Fruit fly (Drosophila melanogaster) whole organism, embryonic: Measurements from ENCODE around the gene CG4101.

Experiments used
- Abd-B ChIP-seq: fragments of 200-800 bp; sonication (Bioruptor generic); optimal IDR thresholded peaks from 2 replicates; lab custom pipeline; 2018; ENCODE audit warnings: missing biosample characterization, mild to moderate bottlenecking, missing genetic modification characterization, moderate library complexity
- BtbVII ChIP-seq: fragments of 200-800 bp; sonication (Bioruptor generic); optimal IDR thresholded peaks from 3 replicates; lab custom pipeline; 2017; ENCODE audit warnings: missing biosample characterization, mild to moderate bottlenecking, missing genetic modification characterization
- CG10147 ChIP-seq: fragments of 200-800 bp; sonication (Bioruptor generic); optimal IDR thresholded peaks from 2 replicates; lab custom pipeline; 2019; ENCODE audit warnings: missing biosample characterization, mild to moderate bottlenecking, missing genetic modification characterization, moderate library complexity
- CG10209 ChIP-seq: fragments of 200-800 bp; sonication (Bioruptor generic); optimal IDR thresholded peaks from 3 replicates; lab custom pipeline; 2017; ENCODE audit warnings: missing biosample characterization, mild to moderate bottlenecking, missing genetic modification characterization, missing genetic modification reagents
- CG10543 ChIP-seq: fragments of 200-800 bp; sonication (Bioruptor generic); optimal IDR thresholded peaks from 3 replicates; lab custom pipeline; 2017; ENCODE audit warnings: missing biosample characterization, mild to moderate bottlenecking, missing genetic modification characterization, moderate library complexity
- CG10979 ChIP-seq: fragments of 200-800 bp; sonication (Bioruptor generic); optimal IDR thresholded peaks from 2 replicates; lab custom pipeline; 2018; ENCODE audit warnings: missing biosample characterization, mild to moderate bottlenecking, missing genetic modification characterization, moderate library complexity
- CG11398 ChIP-seq: fragments of 200-800 bp; sonication (Bioruptor generic); optimal IDR thresholded peaks from 2 replicates; lab custom pipeline; 2016; ENCODE audit warnings: missing biosample characterization, missing genetic modification characterization
- CG15514 ChIP-seq: fragments of 200-800 bp; sonication (Bioruptor generic); optimal IDR thresholded peaks from 3 replicates; lab custom pipeline; 2017; ENCODE audit warnings: missing biosample characterization, missing genetic modification characterization, mild to moderate bottlenecking, moderate library complexity, missing genetic modification reagents
- CG17359 ChIP-seq: fragments of 200-800 bp; sonication (Bioruptor generic); optimal IDR thresholded peaks from 3 replicates; lab custom pipeline; 2018; ENCODE audit warnings: missing biosample characterization, mild to moderate bottlenecking, missing genetic modification characterization, moderate library complexity
- CG18476 ChIP-seq: fragments of 200-800 bp; sonication (Bioruptor generic); optimal IDR thresholded peaks from 2 replicates; lab custom pipeline; 2016; ENCODE audit warnings: missing biosample characterization, mild to moderate bottlenecking, missing genetic modification characterization
- CG2678 ChIP-seq: fragments of 200-800 bp; sonication (Bioruptor generic); optimal IDR thresholded peaks from 3 replicates; lab custom pipeline; 2019; ENCODE audit warnings: missing biosample characterization, mild to moderate bottlenecking, missing genetic modification characterization, moderate library complexity
- CG2712 ChIP-seq: fragments of 200-800 bp; optimal IDR thresholded peaks from 3 replicates; lab custom pipeline; 2019; ENCODE audit warnings: missing biosample characterization, mild to moderate bottlenecking, missing genetic modification characterization, moderate library complexity
- CG3281 ChIP-seq: fragments of 200-800 bp; sonication (Bioruptor generic); optimal IDR thresholded peaks from 3 replicates; lab custom pipeline; 2017; ENCODE audit warnings: missing biosample characterization, mild to moderate bottlenecking, missing genetic modification characterization
- CG3407 ChIP-seq: fragments of 200-800 bp; sonication (Bioruptor generic); optimal IDR thresholded peaks from 2 replicates; lab custom pipeline; 2018; ENCODE audit warnings: missing biosample characterization, mild to moderate bottlenecking, missing genetic modification characterization
- CG3726 ChIP-seq: fragments of 200-800 bp; sonication (Bioruptor generic); IDR thresholded peaks from 3 replicates; pipeline ENCODE4, ENCODE4 v1.3.6; 2022; ENCODE audit warnings: missing biosample characterization, missing genetic modification characterization
- CG4707 ChIP-seq: fragments of 200-800 bp; sonication (Bioruptor generic); optimal IDR thresholded peaks from 2 replicates; lab custom pipeline; 2018; ENCODE audit warnings: missing biosample characterization, mild to moderate bottlenecking, missing genetic modification characterization, moderate library complexity
- CG6272 ChIP-seq: fragments of 200-800 bp; sonication (Bioruptor generic); IDR thresholded peaks from 2 replicates; pipeline ENCODE4 v1.3.6; 2022; ENCODE audit warnings: missing biosample characterization, missing genetic modification characterization
- CG6765 ChIP-seq: fragments of 200-800 bp; sonication (Bioruptor generic); optimal IDR thresholded peaks from 3 replicates; lab custom pipeline; 2017; ENCODE audit warnings: missing biosample characterization, mild to moderate bottlenecking, missing genetic modification characterization
- CG8089 ChIP-seq: fragments of 200-800 bp; sonication (Bioruptor generic); optimal IDR thresholded peaks from 3 replicates; lab custom pipeline; 2016; ENCODE audit warnings: missing biosample characterization, missing genetic modification characterization
- CG9727 ChIP-seq: fragments of 200-800 bp; sonication (Bioruptor generic); optimal IDR thresholded peaks from 3 replicates; lab custom pipeline; 2017; ENCODE audit warnings: missing biosample characterization, mild to moderate bottlenecking, missing genetic modification characterization
- CkIIα-i1 ChIP-seq: fragments of 200-800 bp; sonication (Bioruptor generic); IDR thresholded peaks from 2 replicates; pipeline ENCODE4 v1.3.6; 2022; ENCODE audit warnings: missing biosample characterization, missing genetic modification characterization
- CoRest ChIP-seq: fragments of 200-800 bp; sonication (Bioruptor generic); optimal IDR thresholded peaks from 3 replicates; lab custom pipeline; 2018; ENCODE audit warnings: missing biosample characterization, mild to moderate bottlenecking, missing genetic modification characterization, moderate library complexity
- D19A ChIP-seq: fragments of 200-800 bp; optimal IDR thresholded peaks from 3 replicates; lab custom pipeline; 2019; ENCODE audit warnings: missing biosample characterization, mild to moderate bottlenecking, missing genetic modification characterization, moderate library complexity
- E2f1 ChIP-seq: fragments of 200-800 bp; sonication (Bioruptor generic); IDR thresholded peaks from 2 replicates; pipeline ENCODE4 v1.3.6; 2022; ENCODE audit warnings: missing biosample characterization, missing genetic modification characterization
- Eip74EF ChIP-seq, 2 experiments: fragments of 200-800 bp in 1 of 2; fragments of >200 bp in 1 of 2; sonication (Bioruptor generic) in 1 of 2; optimal IDR thresholded peaks; 2 replicates each; lab custom pipeline; 2017 to 2019; ENCODE audit warnings: missing biosample characterization in 2 of 2, missing genetic modification characterization in 2 of 2, mild to moderate bottlenecking in 1 of 2, moderate library complexity in 1 of 2
- Ets97D ChIP-seq: fragments of 200-800 bp; sonication (Bioruptor generic); optimal IDR thresholded peaks from 3 replicates; lab custom pipeline; 2016; ENCODE audit warnings: missing biosample characterization, missing genetic modification characterization
- HHEX ChIP-seq: fragments of 200-800 bp; sonication (Bioruptor generic); optimal IDR thresholded peaks from 3 replicates; lab custom pipeline; 2017; ENCODE audit warnings: missing biosample characterization, mild to moderate bottlenecking, missing genetic modification characterization, missing genetic modification reagents
- HmgD ChIP-seq: fragments of 200-800 bp; sonication (Bioruptor generic); optimal IDR thresholded peaks from 3 replicates; lab custom pipeline; 2016; ENCODE audit warnings: missing biosample characterization, missing genetic modification characterization
- Hsf ChIP-seq: fragments of 200-800 bp; sonication (Bioruptor generic); optimal IDR thresholded peaks from 3 replicates; lab custom pipeline; 2016; ENCODE audit warnings: missing biosample characterization, missing genetic modification characterization
- Lim3 ChIP-seq: fragments of 200-800 bp; sonication (Bioruptor generic); IDR thresholded peaks from 2 replicates; pipeline ENCODE4 v1.3.6; 2022; ENCODE audit warnings: missing biosample characterization, missing genetic modification characterization
- Meics ChIP-seq: fragments of 200-800 bp; sonication (Bioruptor generic); optimal IDR thresholded peaks from 2 replicates; lab custom pipeline; 2017; ENCODE audit warnings: missing biosample characterization, mild to moderate bottlenecking, missing genetic modification characterization
- Oli ChIP-seq: fragments of 200-800 bp; sonication (Bioruptor generic); optimal IDR thresholded peaks from 2 replicates; lab custom pipeline; 2018; ENCODE audit warnings: missing biosample characterization, mild to moderate bottlenecking, missing genetic modification characterization, moderate library complexity
- PHDP ChIP-seq: fragments of 200-800 bp; sonication (Bioruptor generic); optimal IDR thresholded peaks from 3 replicates; lab custom pipeline; 2018; ENCODE audit warnings: missing biosample characterization, mild to moderate bottlenecking, missing genetic modification characterization, moderate library complexity
- Xrp1 ChIP-seq: fragments of 200-800 bp; sonication (Bioruptor generic); IDR thresholded peaks from 2 replicates; pipeline ENCODE4 v1.3.6; 2022; ENCODE audit warnings: missing biosample characterization, missing genetic modification characterization
- cwo ChIP-seq: fragments of 200-800 bp; sonication (Bioruptor generic); optimal IDR thresholded peaks from 3 replicates; lab custom pipeline; 2017; ENCODE audit warnings: missing biosample characterization, missing genetic modification characterization, mild to moderate bottlenecking, moderate library complexity, missing genetic modification reagents
- dmrt99B ChIP-seq: fragments of 200-800 bp; sonication (Bioruptor generic); optimal IDR thresholded peaks from 2 replicates; lab custom pipeline; 2018; ENCODE audit warnings: missing biosample characterization, mild to moderate bottlenecking, missing genetic modification characterization, moderate library complexity
- gem ChIP-seq: fragments of 200-800 bp; sonication (Bioruptor generic); optimal IDR thresholded peaks from 2 replicates; lab custom pipeline; 2019; ENCODE audit warnings: missing biosample characterization, mild to moderate bottlenecking, missing genetic modification characterization, moderate library complexity
- grau ChIP-seq: fragments of 200-800 bp; optimal IDR thresholded peaks from 3 replicates; lab custom pipeline; 2019; ENCODE audit warnings: missing biosample characterization, mild to moderate bottlenecking, missing genetic modification characterization, moderate library complexity
- klu ChIP-seq: fragments of 200-800 bp; sonication (Bioruptor generic); IDR thresholded peaks from 2 replicates; pipeline ENCODE4 v1.3.6; 2022; ENCODE audit warnings: missing biosample characterization, missing genetic modification characterization
- nerfin-1 ChIP-seq: fragments of 200-800 bp; sonication (Bioruptor generic); optimal IDR thresholded peaks from 3 replicates; lab custom pipeline; 2019; ENCODE audit warnings: missing biosample characterization, mild to moderate bottlenecking, missing genetic modification characterization, moderate library complexity
- prd ChIP-seq, 3 experiments: fragments of >200 bp in 2 of 3; fragments of 200-800 bp in 1 of 3; sonication (Bioruptor generic) in 1 of 3; optimal IDR thresholded peaks in 2 of 3; IDR thresholded peaks in 1 of 3; 2 replicates in 2 of 3; 3 replicates in 1 of 3; pipeline versions ENCODE4 v1.3.6 to Lab custom; 2017 to 2022; ENCODE audit warnings: missing biosample characterization in 1 of 3, missing genetic modification characterization in 1 of 3
- ranshi ChIP-seq: fragments of 200-800 bp; sonication (Bioruptor generic); IDR thresholded peaks from 2 replicates; pipeline ENCODE4 v1.3.6; 2022; ENCODE audit warnings: missing biosample characterization, missing genetic modification characterization
- seq ChIP-seq: fragments of 200-800 bp; sonication (Bioruptor generic); IDR thresholded peaks from 2 replicates; pipeline ENCODE4 v1.3.6; 2022; ENCODE audit warnings: missing biosample characterization, missing genetic modification characterization
- slbo ChIP-seq: fragments of 200-800 bp; sonication (Bioruptor generic); IDR thresholded peaks from 2 replicates; pipeline ENCODE4 v1.3.6; 2022; ENCODE audit warnings: missing biosample characterization, missing genetic modification characterization
- sob ChIP-seq: fragments of 200-800 bp; sonication (Bioruptor generic); IDR thresholded peaks from 2 replicates; pipeline ENCODE4 v1.3.6; 2022; ENCODE audit warnings: missing biosample characterization, missing genetic modification characterization
- ssp ChIP-seq: fragments of 200-800 bp; sonication (Bioruptor generic); IDR thresholded peaks from 2 replicates; pipeline ENCODE4 v1.3.6; 2022; ENCODE audit warnings: missing biosample characterization, missing genetic modification characterization
- vvl ChIP-seq: fragments of 200-800 bp; sonication (Bioruptor generic); IDR thresholded peaks from 2 replicates; pipeline ENCODE4 v1.3.6; 2022; ENCODE audit warnings: missing biosample characterization, missing genetic modification characterization

The CG4101 gene

DNA sequence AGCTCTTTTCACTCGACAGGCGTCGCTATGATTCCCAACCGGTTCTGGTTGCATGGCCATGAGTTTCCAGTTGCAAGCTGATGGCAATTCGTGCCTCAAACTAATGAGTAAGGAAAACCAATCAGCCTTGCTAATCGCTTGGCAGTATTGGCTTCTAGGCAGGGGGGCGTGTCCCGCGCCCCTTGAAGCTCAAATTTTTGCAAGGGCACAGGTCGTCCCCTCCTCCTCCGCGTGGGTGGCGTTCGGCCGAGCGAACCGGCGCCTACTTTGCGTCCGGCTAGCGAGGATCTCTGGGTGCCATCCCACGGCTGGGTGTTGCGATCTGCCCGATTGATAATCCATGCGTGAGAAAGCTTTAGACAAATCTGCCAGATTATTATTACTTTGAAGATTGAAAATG is 41.4 kb downstream of the CG4101 start (continued):
- TF ChIP-seq slbo (GFP tag; lab: Robert Waterston, UW), result peak; percentile 26; the same call in 1 of the 2 replicates
- TF ChIP-seq Lim3 (GFP tag; lab: Robert Waterston, UW), result 0 out of 2 replicates have a peak, but pooled peaks have one; percentile 8
- TF ChIP-seq prd (optimal IDR thresholded peaks at IDR 0.05; lab: Kevin White, UChicago), result no peak
- peak; percentile 15; the same call in 2 of the 3 replicates for TF ChIP-seq prd (GFP tag; IDR thresholded peaks at IDR 0.05; lab: Robert Waterston, UW)

DNA sequence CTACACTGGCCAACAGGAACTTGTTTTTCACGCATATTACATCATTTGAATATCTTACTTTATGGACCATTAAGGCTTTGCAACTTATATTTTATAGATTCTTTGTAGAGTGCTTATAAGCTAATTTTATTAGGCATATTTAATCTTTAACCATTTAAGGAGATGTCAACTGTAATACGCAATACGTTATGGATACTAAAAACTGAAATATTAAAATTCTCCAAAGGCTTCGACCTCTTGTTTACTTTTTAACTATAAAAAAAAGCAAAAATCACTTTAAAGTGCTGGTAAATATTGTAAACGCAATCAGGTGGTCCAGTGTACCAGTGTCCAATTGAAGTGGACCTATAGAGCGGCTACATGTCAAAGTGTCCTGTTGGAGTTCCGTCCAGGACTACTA is 44.7 kb downstream of the CG4101 start:
- TF ChIP-seq CG11398 (no peak), CG4707 (GFP tag; lab: Kevin White, UChicago) (no peak), sob (GFP tag; lab: Robert Waterston, UW) (no peak), CkIIα-i1 (GFP tag; lab: Robert Waterston, UW) (no peak), CG3407 (GFP tag; lab: Kevin White, UChicago) (no peak), grau (tag; lab: Kevin White, UChicago) (peak; percentile 50), gem (tag; lab: Kevin White, UChicago) (peak; percentile 57), Hsf (GFP tag; lab: Kevin White, UChicago) (peak; percentile 17), CG17359 (tag; lab: Kevin White, UChicago) (peak; percentile 15), CG6272 (GFP tag; lab: Robert Waterston, UW) (no peak), PHDP (tag; lab: Kevin White, UChicago) (peak; percentile 18), CG9727 (GFP tag; lab: Kevin White, UChicago) (peak; percentile 15), CG15514 (GFP tag; lab: Kevin White, UChicago) (peak; percentile 28), CG10209 (GFP tag; lab: Kevin White, UChicago) (peak; percentile 17), klu (GFP tag; lab: Robert Waterston, UW) (no peak), Ets97D (GFP tag; lab: Kevin White, UChicago) (no peak), Eip74EF (GFP tag; optimal IDR thresholded peaks at IDR 0.05; lab: Kevin White, UChicago) (peak in 1 of 2 experiments; percentile 20), ranshi (GFP tag; lab: Robert Waterston, UW) (0 out of 2 replicates have a peak, but pooled peaks have one; percentile 27), CG10147 (GFP tag; lab: Kevin White, UChicago) (peak; percentile 47), D19A (tag; lab: Kevin White, UChicago) (peak; percentile 35), CG2712 (tag; lab: Kevin White, UChicago) (peak; percentile 43), ssp (GFP tag; lab: Robert Waterston, UW) (no peak), E2f1 (GFP tag; lab: Robert Waterston, UW) (0 out of 2 replicates have a peak, but pooled peaks have one; percentile 9), HHEX (GFP tag; lab: Kevin White, UChicago) (peak; percentile 25), seq (GFP tag; lab: Robert Waterston, UW) (peak; percentile 54; the same call in 1 of the 2 replicates), CG18476 (GFP tag; lab: Kevin White, UChicago) (peak; percentile 25), vvl (GFP tag; lab: Robert Waterston, UW) (no peak), HmgD (GFP tag; lab: Kevin White, UChicago) (no peak), Oli (tag; lab: Kevin White, UChicago) (peak; percentile 55), CG6765 (GFP tag; lab: Kevin White, UChicago) (peak; percentile 17), nerfin-1 (no peak), CG2678 (peak; percentile 73), BtbVII (GFP tag; lab: Kevin White, UChicago) (peak; percentile 41), CG3281 (GFP tag; lab: Kevin White, UChicago) (peak; percentile 61), dmrt99B (tag; lab: Kevin White, UChicago) (peak; percentile 58), Meics (GFP tag; lab: Kevin White, UChicago) (peak; percentile 58), CG10979 (tag; lab: Kevin White, UChicago) (peak; percentile 33), Xrp1 (GFP tag; lab: Robert Waterston, UW) (0 out of 2 replicates have a peak, but pooled peaks have one; percentile 25), cwo (GFP tag; lab: Kevin White, UChicago) (peak; percentile 50), Abd-B (GFP tag; lab: Kevin White, UChicago) (peak; percentile 16), CoRest (tag; lab: Kevin White, UChicago) (peak; percentile 53), CG3726 (GFP tag; lab: Robert Waterston, UW) (no peak), CG10543 (peak; percentile 30), CG8089 (no peak)
